Fruit fly (Drosophila melanogaster) whole organism, embryonic: ENCODE results near the gene wdb.

ENCODE experiments used
- Adf1 ChIP-seq: fragments of 200-800 bp; sonication (Bioruptor generic); IDR thresholded peaks from 2 replicates; pipeline ENCODE4 v1.3.6; 2022; ENCODE audit warnings: missing biosample characterization, missing genetic modification characterization
- Atf3 ChIP-seq: fragments of 200-800 bp; sonication (Bioruptor generic); optimal IDR thresholded peaks from 3 replicates; lab custom pipeline; 2016; ENCODE audit warnings: missing biosample characterization, missing genetic modification characterization
- B-H1 ChIP-seq: fragments of 200-800 bp; sonication (Bioruptor generic); IDR thresholded peaks from 3 replicates; pipeline ENCODE4 v1.3.6; 2022; ENCODE audit warnings: missing biosample characterization, missing genetic modification characterization
- Bgb ChIP-seq: fragments of 200-800 bp; sonication (Bioruptor generic); IDR thresholded peaks from 2 replicates; pipeline ENCODE4 v1.3.6; 2022; ENCODE audit warnings: missing biosample characterization, missing genetic modification characterization; ENCODE audit not compliant: partially characterized antibody
- CG10431 ChIP-seq: fragments of 200-800 bp; sonication (Bioruptor generic); optimal IDR thresholded peaks from 3 replicates; lab custom pipeline; 2018; ENCODE audit warnings: missing biosample characterization, mild to moderate bottlenecking, missing genetic modification characterization
- CG11398 ChIP-seq: fragments of 200-800 bp; sonication (Bioruptor generic); optimal IDR thresholded peaks from 2 replicates; lab custom pipeline; 2016; ENCODE audit warnings: missing biosample characterization, missing genetic modification characterization
- CG11456 ChIP-seq: fragments of 200-800 bp; sonication (Bioruptor generic); IDR thresholded peaks from 3 replicates; pipeline ENCODE4 v1.3.6; 2022; ENCODE audit warnings: missing biosample characterization, missing genetic modification characterization
- CG12659 ChIP-seq: fragments of 200-800 bp; sonication (Bioruptor generic); optimal IDR thresholded peaks from 3 replicates; lab custom pipeline; 2017; ENCODE audit warnings: mild to moderate bottlenecking, missing biosample characterization, missing genetic modification reagents, missing genetic modification characterization
- CG13624 ChIP-seq: fragments of 200-800 bp; sonication (Bioruptor generic); optimal IDR thresholded peaks from 2 replicates; lab custom pipeline; 2016; ENCODE audit warnings: missing biosample characterization, missing genetic modification characterization
- CG1602 ChIP-seq: fragments of 200-800 bp; sonication (Bioruptor generic); optimal IDR thresholded peaks from 3 replicates; lab custom pipeline; 2016; ENCODE audit warnings: missing biosample characterization, missing genetic modification characterization
- CG18011 ChIP-seq: fragments of 200-800 bp; sonication (Bioruptor generic); optimal IDR thresholded peaks from 2 replicates; lab custom pipeline; 2017; ENCODE audit warnings: missing biosample characterization, missing genetic modification characterization, mild to moderate bottlenecking, moderate library complexity, missing genotype
- CG2199 ChIP-seq: fragments of 200-800 bp; sonication (Bioruptor generic); IDR thresholded peaks from 3 replicates; pipeline ENCODE4 v1.3.6; 2022; ENCODE audit warnings: missing biosample characterization, missing genetic modification characterization
- CG3847 ChIP-seq: fragments of 200-800 bp; sonication (Bioruptor generic); IDR thresholded peaks from 2 replicates; pipeline ENCODE4 v1.3.6; 2022; ENCODE audit warnings: missing biosample characterization, missing genetic modification characterization
- CG42726 ChIP-seq: fragments of 200-800 bp; sonication (Bioruptor generic); IDR thresholded peaks from 2 replicates; pipeline ENCODE4 v1.3.6; 2022; ENCODE audit warnings: missing biosample characterization, missing genetic modification characterization; ENCODE audit not compliant: partially characterized antibody
- CG4617 ChIP-seq: fragments of 200-800 bp; sonication (Bioruptor generic); optimal IDR thresholded peaks from 3 replicates; lab custom pipeline; 2016; ENCODE audit warnings: missing biosample characterization, missing genetic modification characterization, borderline replicate concordance
- CG5953 ChIP-seq: fragments of 200-800 bp; sonication (Bioruptor generic); IDR thresholded peaks from 2 replicates; pipeline ENCODE4 v1.3.6; 2022; ENCODE audit warnings: missing biosample characterization, missing genetic modification characterization
- CG7556 ChIP-seq: fragments of 200-800 bp; sonication (Bioruptor generic); optimal IDR thresholded peaks from 2 replicates; lab custom pipeline; 2017; ENCODE audit warnings: missing biosample characterization, mild to moderate bottlenecking, missing genetic modification characterization
- CHES-1-like ChIP-seq: fragments of 200-800 bp; sonication (Bioruptor generic); optimal IDR thresholded peaks from 2 replicates; lab custom pipeline; 2016; ENCODE audit warnings: missing biosample characterization, missing genetic modification characterization
- CTCF ChIP-seq: fragments of 200-800 bp; sonication (Bioruptor generic); optimal IDR thresholded peaks from 2 replicates; lab custom pipeline; 2017; ENCODE audit warnings: missing biosample characterization, mild to moderate bottlenecking, missing genetic modification characterization, moderate library complexity
- CoRest ChIP-seq: fragments of 200-800 bp; sonication (Bioruptor generic); optimal IDR thresholded peaks from 3 replicates; lab custom pipeline; 2018; ENCODE audit warnings: missing biosample characterization, mild to moderate bottlenecking, missing genetic modification characterization, moderate library complexity
- D19B ChIP-seq: fragments of 200-800 bp; sonication (Bioruptor generic); optimal IDR thresholded peaks from 2 replicates; lab custom pipeline; 2017; ENCODE audit warnings: missing biosample characterization, mild to moderate bottlenecking, missing genetic modification characterization
- Dbx ChIP-seq: fragments of 200-800 bp; sonication (Bioruptor generic); IDR thresholded peaks from 3 replicates; pipeline ENCODE4 v1.3.6; 2022; ENCODE audit warnings: missing biosample characterization, missing genetic modification characterization
- Dek ChIP-seq: fragments of 200-800 bp; sonication (Bioruptor generic); optimal IDR thresholded peaks from 3 replicates; lab custom pipeline; 2019; ENCODE audit warnings: missing biosample characterization, mild to moderate bottlenecking, missing genetic modification characterization, moderate library complexity
- Dp ChIP-seq: fragments of 200-800 bp; sonication (Bioruptor generic); optimal IDR thresholded peaks from 2 replicates; lab custom pipeline; 2018; ENCODE audit warnings: missing biosample characterization, mild to moderate bottlenecking, missing genetic modification characterization, moderate library complexity
- E2f2 ChIP-seq: fragments of 200-800 bp; sonication (Bioruptor generic); IDR thresholded peaks from 2 replicates; pipeline ENCODE4 v1.3.6; 2022; ENCODE audit warnings: missing biosample characterization, missing genetic modification characterization
- Ets65A ChIP-seq: fragments of 200-800 bp; sonication (Bioruptor generic); peaks from one replicate; lab custom pipeline; 2016; ENCODE audit warnings: missing biosample characterization, missing genetic modification characterization
- H2.0 ChIP-seq: fragments of 200-800 bp; sonication (Bioruptor generic); IDR thresholded peaks from 2 replicates; pipeline ENCODE4 v1.3.6; 2022; ENCODE audit warnings: missing biosample characterization, missing genetic modification characterization
- HLHmδ ChIP-seq: fragments of 200-800 bp; sonication (Bioruptor generic); optimal IDR thresholded peaks from 2 replicates; lab custom pipeline; 2018; ENCODE audit warnings: missing biosample characterization, mild to moderate bottlenecking, missing genetic modification characterization, moderate library complexity
- Hr3 ChIP-seq: fragments of 200-800 bp; sonication (Bioruptor generic); optimal IDR thresholded peaks from 3 replicates; lab custom pipeline; 2016; ENCODE audit warnings: missing biosample characterization, missing genetic modification characterization
- MBD-R2 ChIP-seq: fragments of 200-800 bp; sonication (Bioruptor generic); IDR thresholded peaks from 2 replicates; pipeline ENCODE4 v1.3.6; 2022; ENCODE audit warnings: missing biosample characterization, missing genetic modification characterization
- NC2α ChIP-seq: fragments of 200-800 bp; sonication (Bioruptor generic); optimal IDR thresholded peaks from 2 replicates; lab custom pipeline; 2016; ENCODE audit warnings: missing biosample characterization, missing genetic modification characterization
- Oli ChIP-seq: fragments of 200-800 bp; sonication (Bioruptor generic); optimal IDR thresholded peaks from 2 replicates; lab custom pipeline; 2018; ENCODE audit warnings: missing biosample characterization, mild to moderate bottlenecking, missing genetic modification characterization, moderate library complexity
- Opbp ChIP-seq: fragments of 200-800 bp; sonication (Bioruptor generic); IDR thresholded peaks from 3 replicates; pipeline ENCODE4 v1.3.6; 2022; ENCODE audit warnings: missing biosample characterization, missing genetic modification characterization; ENCODE audit not compliant: partially characterized antibody
- Ravus ChIP-seq: fragments of 200-800 bp; sonication (Bioruptor generic); IDR thresholded peaks from 2 replicates; pipeline ENCODE4 v1.3.6; 2022; ENCODE audit warnings: missing biosample characterization, missing genetic modification characterization
- Sry-β ChIP-seq: fragments of 200-800 bp; sonication (Bioruptor generic); optimal IDR thresholded peaks from 2 replicates; lab custom pipeline; 2018; ENCODE audit warnings: missing biosample characterization, mild to moderate bottlenecking, missing genetic modification characterization, moderate library complexity
- Xbp1 ChIP-seq: fragments of 200-800 bp; sonication (Bioruptor generic); optimal IDR thresholded peaks from 3 replicates; lab custom pipeline; 2016; ENCODE audit warnings: missing biosample characterization, mild to moderate bottlenecking, missing genetic modification characterization
- chinmo ChIP-seq: fragments of 200-800 bp; sonication (Bioruptor generic); IDR thresholded peaks from 4 replicates; pipeline ENCODE4 v1.3.6; 2022; ENCODE audit warnings: missing biosample characterization, missing genetic modification characterization; ENCODE audit not compliant: partially characterized antibody
- danr ChIP-seq: fragments of 200-800 bp; sonication (Bioruptor generic); IDR thresholded peaks from 2 replicates; pipeline ENCODE4 v1.3.6; 2022; ENCODE audit warnings: missing biosample characterization, missing genetic modification characterization
- grn ChIP-seq: fragments of 200-800 bp; sonication (Bioruptor generic); optimal IDR thresholded peaks from 3 replicates; lab custom pipeline; 2017; ENCODE audit warnings: missing biosample characterization, missing genetic modification characterization
- hth ChIP-seq: fragments of >200 bp; optimal IDR thresholded peaks from 2 replicates; lab custom pipeline; 2017; ENCODE audit warnings: inconsistent platforms
- jumu ChIP-seq: fragments of 200-800 bp; sonication (Bioruptor generic); optimal IDR thresholded peaks from 3 replicates; lab custom pipeline; 2016; ENCODE audit warnings: missing biosample characterization, missing genetic modification characterization
- ken ChIP-seq: fragments of 200-800 bp; sonication (Bioruptor generic); IDR thresholded peaks from 3 replicates; pipeline ENCODE4 v1.3.6; 2022; ENCODE audit warnings: missing biosample characterization, missing genetic modification characterization
- org-1 ChIP-seq: fragments of 200-800 bp; sonication (Bioruptor generic); optimal IDR thresholded peaks from 2 replicates; lab custom pipeline; 2017; ENCODE audit warnings: missing biosample characterization, missing genetic modification characterization
- otp ChIP-seq: fragments of 200-800 bp; sonication (Bioruptor generic); IDR thresholded peaks from 3 replicates; pipeline ENCODE4, ENCODE4 v1.3.6; 2022; ENCODE audit warnings: missing biosample characterization, missing genetic modification characterization
- pzg ChIP-seq: fragments of 200-800 bp; sonication (Bioruptor generic); optimal IDR thresholded peaks from 3 replicates; lab custom pipeline; 2018; ENCODE audit warnings: missing biosample characterization, mild to moderate bottlenecking, missing genetic modification characterization, moderate library complexity
- run ChIP-seq: fragments of 200-800 bp; sonication (Bioruptor generic); optimal IDR thresholded peaks from 3 replicates; lab custom pipeline; 2018; ENCODE audit warnings: missing biosample characterization, mild to moderate bottlenecking, missing genetic modification characterization
- so ChIP-seq: fragments of 200-800 bp; sonication (Bioruptor generic); IDR thresholded peaks from 3 replicates; pipeline ENCODE4 v1.3.6; 2022; ENCODE audit warnings: missing biosample characterization, missing genetic modification characterization
- trem ChIP-seq: fragments of 200-800 bp; optimal IDR thresholded peaks from 3 replicates; lab custom pipeline; 2019; ENCODE audit warnings: missing biosample characterization, mild to moderate bottlenecking, missing genetic modification characterization, moderate library complexity
- twi ChIP-seq: fragments of 200-800 bp; optimal IDR thresholded peaks from 2 replicates; lab custom pipeline; 2019; ENCODE audit warnings: missing biosample characterization, mild to moderate bottlenecking, missing genetic modification characterization, moderate library complexity
- unc-4 ChIP-seq: fragments of 200-800 bp; sonication (Bioruptor generic); IDR thresholded peaks from 2 replicates; pipeline ENCODE4 v1.3.6; 2022; ENCODE audit warnings: missing biosample characterization, missing genetic modification characterization; ENCODE audit not compliant: partially characterized antibody
- vvl ChIP-seq: fragments of 200-800 bp; sonication (Bioruptor generic); IDR thresholded peaks from 2 replicates; pipeline ENCODE4 v1.3.6; 2022; ENCODE audit warnings: missing biosample characterization, missing genetic modification characterization
- zfh2 ChIP-seq: fragments of 200-800 bp; sonication (Bioruptor generic); optimal IDR thresholded peaks from 2 replicates; lab custom pipeline; 2016; ENCODE audit warnings: missing biosample characterization, missing genetic modification characterization

Gene wdb

DNA sequence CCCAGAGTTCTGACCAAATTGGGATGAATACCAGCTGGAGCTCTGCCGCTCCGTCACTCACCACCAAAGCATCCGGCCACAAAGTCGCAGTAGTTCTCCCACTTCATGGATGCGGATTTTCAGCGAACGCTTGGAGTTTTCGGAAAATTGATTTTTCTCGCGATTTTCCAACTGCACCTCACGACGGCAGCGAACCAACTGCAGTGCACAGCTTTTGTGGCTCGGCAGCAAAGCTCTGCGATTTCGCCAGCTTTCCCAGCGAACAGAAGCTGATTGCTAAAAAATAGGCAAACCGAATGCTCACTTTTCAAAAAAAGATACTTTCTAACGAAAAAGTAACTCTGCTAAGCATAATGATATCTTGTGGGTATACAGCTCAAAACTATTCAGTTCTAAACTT, 20.9 kb downstream of the wdb start, which contains the start of gene CG5646 (continued):
- TF ChIP-seq CG13624 (GFP tag; lab: Kevin White, UChicago) = no peak
- 0 out of 3 replicates have a peak, but pooled peaks have one; percentile 39 for TF ChIP-seq CG2199 (GFP tag; lab: Robert Waterston, UW)
- no peak for TF ChIP-seq Oli (tag; lab: Kevin White, UChicago)
- no peak for TF ChIP-seq CG7556
- no peak for TF ChIP-seq CHES-1-like
- no peak for TF ChIP-seq otp (GFP tag; lab: Robert Waterston, UW)
- 0 out of 3 replicates have a peak, but pooled peaks have one; percentile 27 for TF ChIP-seq ken
- TF ChIP-seq danr (GFP tag; lab: Robert Waterston, UW) = no peak
- TF ChIP-seq run (tag; lab: Kevin White, UChicago) = no peak
- no peak for TF ChIP-seq HLHmδ (GFP tag; lab: Kevin White, UChicago)
- peak; percentile 9; the same call in 1 of the 2 replicates for TF ChIP-seq Bgb (GFP tag; lab: Robert Waterston, UW)
- TF ChIP-seq CG10431 (GFP tag; lab: Kevin White, UChicago) = no peak
- no peak for TF ChIP-seq twi (tag; lab: Kevin White, UChicago)
- TF ChIP-seq CG5953 (GFP tag; lab: Robert Waterston, UW) = no peak
- peak; percentile 96 for TF ChIP-seq CG18011
- no peak for TF ChIP-seq D19B (GFP tag; lab: Kevin White, UChicago)
- no peak for TF ChIP-seq CoRest (tag; lab: Kevin White, UChicago)
- no peak for TF ChIP-seq H2.0 (GFP tag; lab: Robert Waterston, UW)
- TF ChIP-seq Ravus (GFP tag; lab: Robert Waterston, UW) = no peak
- no peak for TF ChIP-seq B-H1 (GFP tag; lab: Robert Waterston, UW)
- no peak for TF ChIP-seq CG1602 (GFP tag; lab: Kevin White, UChicago)
- TF ChIP-seq jumu = no peak
- TF ChIP-seq CG11456 (GFP tag; lab: Robert Waterston, UW) = 0 out of 3 replicates have a peak, but pooled peaks have one; percentile 32
- no peak for TF ChIP-seq vvl
- peak; percentile 42 for TF ChIP-seq Ets65A (GFP tag; lab: Kevin White, UChicago)
- TF ChIP-seq CTCF (GFP tag; lab: Kevin White, UChicago) = peak; percentile 9
- peak; percentile 14 for TF ChIP-seq pzg (GFP tag; lab: Kevin White, UChicago)
- TF ChIP-seq CG11398 = no peak
- TF ChIP-seq chinmo = 0 out of 4 replicates have a peak, but pooled peaks have one; percentile 45
- no peak for TF ChIP-seq unc-4 (GFP tag; lab: Robert Waterston, UW)
- no peak for TF ChIP-seq so (GFP tag; lab: Robert Waterston, UW)
- TF ChIP-seq E2f2 = peak; percentile 86
- no peak for TF ChIP-seq Xbp1 (GFP tag; lab: Kevin White, UChicago)
- TF ChIP-seq NC2α (GFP tag; lab: Kevin White, UChicago) = no peak
- no peak for TF ChIP-seq Atf3 (GFP tag; lab: Kevin White, UChicago)
- no peak for TF ChIP-seq CG3847
- peak; percentile 24; the same call in 1 of the 2 replicates for TF ChIP-seq Adf1 (GFP tag; lab: Robert Waterston, UW)

DNA sequence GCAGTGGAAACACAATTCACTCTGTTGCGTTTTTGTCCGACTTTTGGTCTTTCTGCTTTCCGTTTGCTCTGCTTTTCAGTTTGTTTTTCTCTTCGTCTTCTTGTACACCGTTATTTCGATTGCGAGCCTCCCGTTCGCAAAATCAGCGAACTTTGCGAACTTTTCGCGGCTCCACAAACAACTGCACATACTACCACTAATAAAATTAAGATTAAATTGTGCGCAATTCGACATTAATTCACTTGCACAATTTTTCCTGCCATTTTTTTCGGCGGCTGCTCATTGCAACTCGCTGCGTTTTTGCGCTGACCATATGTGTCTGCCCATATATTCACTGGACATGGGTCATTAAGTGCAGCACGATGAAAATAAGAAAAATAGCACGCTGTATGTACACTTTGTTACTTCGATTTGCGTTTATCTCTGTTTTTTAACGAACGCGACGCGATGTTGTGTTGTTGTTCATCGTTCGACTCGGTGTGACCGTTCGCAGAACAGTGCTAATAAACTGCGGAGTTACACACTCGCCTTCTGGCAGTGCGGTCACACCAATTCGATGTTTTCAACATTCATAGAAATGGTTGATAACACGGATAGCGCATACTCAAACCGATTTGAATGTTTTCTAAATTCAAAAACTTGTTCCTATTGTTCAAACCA, 23.3 kb downstream of the wdb start, which contains the start of gene Klp98A:
Gene Klp98A (minus strand): TSS at position 486 of the 660 bp plus-strand sequence.
- TF ChIP-seq CG4617 (peak; percentile 73), org-1 (GFP tag; lab: Kevin White, UChicago) (no peak), Dek (no peak), grn (peak; percentile 16), trem (tag; lab: Kevin White, UChicago) (peak; percentile 77), Dbx (GFP tag; lab: Robert Waterston, UW) (0 out of 3 replicates have a peak, but pooled peaks have one; percentile 6), Dp (GFP tag; lab: Kevin White, UChicago) (peak; percentile 58), CG12659 (GFP tag; lab: Kevin White, UChicago) (peak; percentile 73), CG42726 (GFP tag; lab: Robert Waterston, UW) (no peak), E2f2 (peak; percentile 63), Hr3 (GFP tag; lab: Kevin White, UChicago) (no peak), hth (lab: Kevin White, UChicago) (no peak), Opbp (peak; percentile 60; the same call in 1 of the 3 replicates), zfh2 (GFP tag; lab: Kevin White, UChicago) (no peak), unc-4 (GFP tag; lab: Robert Waterston, UW) (peak; percentile 28; the same call in 1 of the 2 replicates), MBD-R2 (peak; percentile 54), Sry-β (GFP tag; lab: Kevin White, UChicago) (no peak)
